Worm (Caenorhabditis elegans) whole organism, young adult: ENCODE measurements around the gene F47B8.13.
A peak's percentile ranks its signal among the peaks of the same experiment; 100 is the strongest.

Source experiments
- B0019.2 ChIP-seq: fragments of 200-800 bp; sonication (Bioruptor generic); conservative IDR thresholded peaks from 2 replicates; pipeline ENCODE4 v1.3.6; 2022; ENCODE audit warnings: missing genetic modification reagents, missing genetic modification characterization, missing compliant biosample characterization
- B0035.1 ChIP-seq: sonication (generic microtip); optimal IDR thresholded peaks from 2 replicates; lab custom pipeline; 2016; ENCODE audit warnings: missing genetic modification characterization, mild to moderate bottlenecking, missing compliant biosample characterization, missing genotype, missing genetic modification reagents
- B0261.1 ChIP-seq: sonication (generic microtip); optimal IDR thresholded peaks from 2 replicates; lab custom pipeline; 2016; ENCODE audit warnings: mild to moderate bottlenecking, missing genetic modification characterization, moderate library complexity, missing compliant biosample characterization
- C06A6.2 ChIP-seq: fragments of 200-800 bp; sonication (Bioruptor generic); conservative IDR thresholded peaks from 2 replicates; pipeline ENCODE4 v1.3.6; 2022; ENCODE audit warnings: missing genetic modification characterization, missing compliant biosample characterization
- F52B5.7 ChIP-seq: sonication (generic microtip); optimal IDR thresholded peaks from 2 replicates; lab custom pipeline; 2016; ENCODE audit warnings: mild to moderate bottlenecking, missing genetic modification characterization, missing compliant biosample characterization
- F55B11.4 ChIP-seq: sonication (generic microtip); optimal IDR thresholded peaks from 2 replicates; lab custom pipeline; 2016; ENCODE audit warnings: missing compliant biosample characterization, missing genetic modification characterization, borderline replicate concordance; ENCODE audit not compliant: insufficient read depth
- F57A8.1 ChIP-seq: fragments of 200-800 bp; sonication (Bioruptor generic); optimal IDR thresholded peaks from 2 replicates; lab custom pipeline; 2018; ENCODE audit warnings: mild to moderate bottlenecking, missing genetic modification characterization, moderate library complexity, missing compliant biosample characterization
- K11D2.4 ChIP-seq: fragments of 200-800 bp; sonication (Bioruptor generic); IDR thresholded peaks from 2 replicates; pipeline ENCODE4 v1.3.6; 2022; ENCODE audit warnings: missing genetic modification reagents, missing genetic modification characterization, missing compliant biosample characterization
- K12H6.12 ChIP-seq: fragments of 200-800 bp; sonication (Bioruptor generic); optimal IDR thresholded peaks from 2 replicates; lab custom pipeline; 2018; ENCODE audit warnings: mild to moderate bottlenecking, missing genetic modification characterization, missing compliant biosample characterization
- T26A5.8 ChIP-seq: sonication (generic microtip); optimal IDR thresholded peaks from 2 replicates; lab custom pipeline; 2016; ENCODE audit warnings: missing genetic modification characterization, missing compliant biosample characterization
- Y53F4B.3 ChIP-seq: fragments of 200-800 bp; sonication (Bioruptor generic); IDR thresholded peaks from 2 replicates; pipeline ENCODE4 v1.3.6; 2022; ENCODE audit warnings: missing genetic modification reagents, missing genetic modification characterization, missing compliant biosample characterization
- Y56A3A.18 ChIP-seq: fragments of 200-800 bp; sonication (Bioruptor generic); IDR thresholded peaks from 2 replicates; pipeline ENCODE4 v1.3.6; 2022; ENCODE audit warnings: missing genetic modification reagents, missing genetic modification characterization, missing compliant biosample characterization
- Y95B8A.8 ChIP-seq: fragments of 200-800 bp; sonication (Bioruptor generic); IDR thresholded peaks from 2 replicates; pipeline ENCODE4 v1.3.6; 2022; ENCODE audit warnings: missing genetic modification reagents, missing genetic modification characterization, missing compliant biosample characterization
- ZK185.1 ChIP-seq: sonication (generic microtip); optimal IDR thresholded peaks from 2 replicates; lab custom pipeline; 2016; ENCODE audit warnings: mild to moderate bottlenecking, missing genetic modification characterization, missing compliant biosample characterization; ENCODE audit not compliant: poor library complexity, severe bottlenecking
- ama-1 ChIP-seq, 3 experiments: fragments of 150-350 bp in 1 of 3; sonication (generic microtip) in 2 of 3; optimal IDR thresholded peaks; 2 replicates each; lab custom pipeline; 2014 to 2018; ENCODE audit warnings: missing biosample characterization in 2 of 3, missing genetic modification characterization in 2 of 3, missing genetic modification reagents in 2 of 3
- aptf-3 ChIP-seq: fragments of 200-800 bp; sonication (Bioruptor generic); IDR thresholded peaks from 2 replicates; pipeline ENCODE4 v1.3.6; 2022; ENCODE audit warnings: missing genetic modification characterization, missing compliant biosample characterization
- atf-7 ChIP-seq: sonication (generic microtip); optimal IDR thresholded peaks from 2 replicates; lab custom pipeline; 2017; ENCODE audit warnings: mild to moderate bottlenecking, missing genetic modification characterization, missing compliant biosample characterization
- athp-1 ChIP-seq: sonication (generic microtip); optimal IDR thresholded peaks from 2 replicates; lab custom pipeline; 2017; ENCODE audit warnings: mild to moderate bottlenecking, missing genetic modification characterization, missing compliant biosample characterization
- attf-5 ChIP-seq: fragments of 200-800 bp; sonication (Bioruptor generic); optimal IDR thresholded peaks from 2 replicates; lab custom pipeline; 2018; ENCODE audit warnings: mild to moderate bottlenecking, missing genetic modification characterization, missing compliant biosample characterization
- attf-6 ChIP-seq: fragments of 200-800 bp; sonication (Bioruptor generic); IDR thresholded peaks from 2 replicates; pipeline ENCODE4 v1.3.6; 2022; ENCODE audit warnings: missing genetic modification reagents, missing genetic modification characterization, missing compliant biosample characterization
- bed-1 ChIP-seq: fragments of 200-800 bp; sonication (Bioruptor generic); IDR thresholded peaks from 2 replicates; pipeline ENCODE4 v1.3.6; 2022; ENCODE audit warnings: missing genetic modification reagents, missing genetic modification characterization, missing compliant biosample characterization
- ccch-3 ChIP-seq: fragments of 200-800 bp; sonication (Bioruptor generic); optimal IDR thresholded peaks from 2 replicates; lab custom pipeline; 2018; ENCODE audit warnings: mild to moderate bottlenecking, missing genetic modification characterization, missing compliant biosample characterization
- ceh-100 ChIP-seq: fragments of 200-800 bp; sonication (Bioruptor generic); IDR thresholded peaks from 2 replicates; pipeline ENCODE4 v1.3.6; 2022; ENCODE audit warnings: missing genetic modification reagents, missing genetic modification characterization, missing compliant biosample characterization
- ceh-40 ChIP-seq: fragments of 200-800 bp; sonication (Bioruptor generic); IDR thresholded peaks from 2 replicates; pipeline ENCODE4 v1.3.6; 2022; ENCODE audit warnings: missing genetic modification characterization, missing compliant biosample characterization
- ceh-79 ChIP-seq: sonication (generic microtip); optimal IDR thresholded peaks from 2 replicates; lab custom pipeline; 2017; ENCODE audit warnings: mild to moderate bottlenecking, missing genetic modification characterization, missing compliant biosample characterization
- ceh-91 ChIP-seq: fragments of 200-800 bp; sonication (Bioruptor generic); IDR thresholded peaks from 2 replicates; pipeline ENCODE4 v1.3.6; 2022; ENCODE audit warnings: missing genetic modification reagents, missing genetic modification characterization, missing compliant biosample characterization
- chd-7 ChIP-seq: sonication (generic microtip); optimal IDR thresholded peaks from 2 replicates; lab custom pipeline; 2016; ENCODE audit warnings: mild to moderate bottlenecking, missing genetic modification characterization, moderate library complexity, missing compliant biosample characterization
- die-1 ChIP-seq: sonication (generic microtip); optimal IDR thresholded peaks from 2 replicates; lab custom pipeline; 2016; ENCODE audit warnings: missing genotype, mild to moderate bottlenecking, missing genetic modification characterization, missing compliant biosample characterization
- dpff-1 ChIP-seq: sonication (generic microtip); optimal IDR thresholded peaks from 2 replicates; lab custom pipeline; 2017; ENCODE audit warnings: mild to moderate bottlenecking, missing genetic modification characterization, missing compliant biosample characterization
- efl-1 ChIP-seq: fragments of 150-350 bp; optimal IDR thresholded peaks from 2 replicates; lab custom pipeline; 2014; ENCODE audit warnings: missing biosample characterization, missing genetic modification reagents, missing genetic modification characterization
- him-1 ChIP-seq: sonication (generic microtip); optimal IDR thresholded peaks from 2 replicates; lab custom pipeline; 2016; ENCODE audit warnings: missing genotype, missing genetic modification reagents, missing genetic modification characterization, missing compliant biosample characterization
- hsf-1 ChIP-seq: fragments of 200-800 bp; sonication (Bioruptor generic); IDR thresholded peaks from 2 replicates; pipeline ENCODE4 v1.3.6; 2022; ENCODE audit warnings: missing genetic modification reagents, missing genetic modification characterization, missing compliant biosample characterization
- lin-35 ChIP-seq, 3 experiments: fragments of 150-350 bp in 2 of 3; sonication (generic microtip) in 1 of 3; optimal IDR thresholded peaks; 2 replicates each; lab custom pipeline; 2014 to 2018; ENCODE audit warnings: missing biosample characterization in 3 of 3, missing genetic modification characterization in 3 of 3, missing genetic modification reagents in 3 of 3
- lin-54 ChIP-seq: fragments of 200-800 bp; sonication (Bioruptor generic); optimal IDR thresholded peaks from 2 replicates; lab custom pipeline; 2018; ENCODE audit warnings: mild to moderate bottlenecking, missing genetic modification characterization, missing compliant biosample characterization
- mel-28 ChIP-seq: sonication (generic microtip); optimal IDR thresholded peaks from 2 replicates; lab custom pipeline; 2016; ENCODE audit warnings: borderline replicate concordance, mild to moderate bottlenecking, missing genetic modification characterization, missing compliant biosample characterization
- mes-4 ChIP-seq: sonication (generic microtip); optimal IDR thresholded peaks from 2 replicates; lab custom pipeline; 2016; ENCODE audit warnings: missing genotype, missing genetic modification characterization, missing compliant biosample characterization
- nfya-1 ChIP-seq: sonication (generic microtip); optimal IDR thresholded peaks from 2 replicates; lab custom pipeline; 2017; ENCODE audit warnings: antibody characterized with exemption, missing compliant biosample characterization, missing genetic modification characterization, borderline replicate concordance; ENCODE audit not compliant: insufficient read depth
- nhr-90 ChIP-seq: sonication (generic microtip); optimal IDR thresholded peaks from 2 replicates; lab custom pipeline; 2016; ENCODE audit warnings: missing genotype, mild to moderate bottlenecking, missing genetic modification characterization, missing compliant biosample characterization
- rcor-1 ChIP-seq: fragments of 200-800 bp; sonication (Bioruptor generic); IDR thresholded peaks from 2 replicates; pipeline ENCODE4 v1.3.6; 2022; ENCODE audit warnings: missing genetic modification reagents, missing genetic modification characterization, missing compliant biosample characterization
- rec-8 ChIP-seq, 2 experiments: sonication (generic microtip); optimal IDR thresholded peaks; 2 replicates each; lab custom pipeline; 2016; ENCODE audit warnings: mild to moderate bottlenecking in 2 of 2, missing genetic modification characterization in 2 of 2, missing genetic modification reagents in 2 of 2, missing genotype in 2 of 2, missing biosample characterization in 1 of 2, missing compliant biosample characterization in 1 of 2, moderate library complexity in 1 of 2
- rpc-1 ChIP-seq, 2 experiments: fragments of 150-350 bp in 1 of 2; sonication (generic microtip) in 1 of 2; optimal IDR thresholded peaks; 2 replicates each; lab custom pipeline; 2014 to 2018; ENCODE audit warnings: missing biosample characterization in 1 of 2, missing genetic modification characterization in 1 of 2, missing genetic modification reagents in 1 of 2, missing genotype in 1 of 2
- tbp1 ChIP-seq: fragments of 200-800 bp; sonication (Bioruptor generic); optimal IDR thresholded peaks from 2 replicates; lab custom pipeline; 2018; ENCODE audit warnings: mild to moderate bottlenecking, missing genetic modification characterization, missing compliant biosample characterization
- zfh-2 ChIP-seq: fragments of 200-800 bp; sonication (Bioruptor generic); conservative IDR thresholded peaks from 2 replicates; pipeline ENCODE4 v1.3.6; 2022; ENCODE audit warnings: missing genetic modification reagents, missing genetic modification characterization, missing compliant biosample characterization
- zim-3 ChIP-seq: sonication (generic microtip); optimal IDR thresholded peaks from 2 replicates; lab custom pipeline; 2017; ENCODE audit warnings: mild to moderate bottlenecking, missing genetic modification characterization, moderate library complexity, missing compliant biosample characterization
- ztf-22 ChIP-seq: fragments of 200-800 bp; sonication (Bioruptor generic); optimal IDR thresholded peaks from 2 replicates; lab custom pipeline; 2018; ENCODE audit warnings: mild to moderate bottlenecking, missing genetic modification characterization, moderate library complexity, missing compliant biosample characterization
- ztf-26 ChIP-seq: sonication (generic microtip); optimal IDR thresholded peaks from 2 replicates; lab custom pipeline; 2017; ENCODE audit warnings: missing genetic modification characterization, missing compliant biosample characterization
- ztf-6 ChIP-seq: fragments of 200-800 bp; sonication (Bioruptor generic); IDR thresholded peaks from 2 replicates; pipeline ENCODE4 v1.3.6; 2022; ENCODE audit warnings: missing genetic modification reagents, missing genetic modification characterization, missing compliant biosample characterization

Gene F47B8.13

DNA sequence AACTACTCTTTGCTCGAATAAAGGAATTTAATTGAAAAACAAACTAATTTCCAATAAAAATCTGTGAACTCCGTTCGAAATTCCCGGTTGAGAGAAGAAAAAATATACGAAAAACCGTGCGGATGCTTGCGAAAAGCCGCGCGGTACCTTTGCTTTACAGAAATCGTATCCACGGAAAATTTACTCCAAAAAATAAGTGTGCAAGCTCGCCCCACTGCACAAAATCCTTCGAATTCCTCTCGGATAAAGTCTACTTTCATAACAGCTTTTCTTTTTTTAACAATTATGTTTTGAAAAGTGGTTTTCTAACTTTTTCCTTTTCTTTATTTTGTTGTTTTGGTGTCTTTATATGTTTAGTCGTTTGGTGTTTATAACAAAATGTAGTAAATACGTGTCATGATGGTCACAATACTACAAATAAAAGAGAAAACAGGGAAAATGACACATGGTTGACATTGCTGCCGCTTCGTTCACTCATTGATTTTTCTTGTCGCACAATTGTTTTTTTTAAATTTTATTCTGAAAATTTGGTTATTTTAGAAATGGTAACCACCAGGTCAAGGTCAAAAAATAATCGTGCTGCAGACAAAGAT lies 27.8 kb upstream of the F47B8.13 start, which contains the start of gene cept-2:
TSS of gene cept-2 (plus strand) at position 533 of the 593 bp plus-strand sequence.
- TF ChIP-seq athp-1 (tag; lab: Kevin White, UChicago) (peak; percentile 41), nfya-1 (tag; lab: Kevin White, UChicago) (no peak), ceh-91 (GFP tag; lab: Robert Waterston, UW) (0 out of 2 replicates have a peak, but pooled peaks have one; percentile 30), tbp1 (GFP tag; lab: Kevin White, UChicago) (peak; percentile 65), ZK185.1 (tag; lab: Kevin White, UChicago) (peak; percentile 95), dpff-1 (tag; lab: Kevin White, UChicago) (no peak), ztf-22 (GFP tag; lab: Kevin White, UChicago) (no peak), ceh-100 (GFP tag; lab: Robert Waterston, UW) (peak; percentile 98), B0019.2 (GFP tag; lab: Robert Waterston, UW) (no peak), T26A5.8 (tag; lab: Kevin White, UChicago) (no peak), zim-3 (tag; lab: Kevin White, UChicago) (no peak), attf-5 (GFP tag; lab: Kevin White, UChicago) (peak; percentile 87), aptf-3 (GFP tag; lab: Robert Waterston, UW) (no peak), zfh-2 (GFP tag; lab: Robert Waterston, UW) (no peak), ceh-40 (GFP tag; lab: Robert Waterston, UW) (no peak), mel-28 (no peak), K12H6.12 (tag; lab: Kevin White, UChicago) (peak; percentile 88), rcor-1 (GFP tag; lab: Robert Waterston, UW) (peak; percentile 69), attf-6 (GFP tag; lab: Robert Waterston, UW) (peak; percentile 67; the same call in 1 of the 2 replicates), chd-7 (no peak), bed-1 (GFP tag; lab: Robert Waterston, UW) (no peak), die-1 (tag; lab: Kevin White, UChicago) (no peak), Y53F4B.3 (no peak), atf-7 (tag; lab: Kevin White, UChicago) (no peak), F52B5.7 (tag; lab: Kevin White, UChicago) (no peak), B0261.1 (tag; lab: Kevin White, UChicago) (peak; percentile 22), Y95B8A.8 (GFP tag; lab: Robert Waterston, UW) (0 out of 2 replicates have a peak, but pooled peaks have one; percentile 31), F55B11.4 (tag; lab: Kevin White, UChicago) (no peak), rpc-1 (optimal IDR thresholded peaks at IDR 0.05; lab: Kevin White, UChicago) (peak; percentile 39), rpc-1 (tag; optimal IDR thresholded peaks at IDR 0.05; lab: Kevin White, UChicago) (peak; percentile 2), lin-54 (no peak), rec-8 (tag; optimal IDR thresholded peaks at IDR 0.05; lab: Kevin White, UChicago) (no peak), ccch-3 (no peak), Y56A3A.18 (GFP tag; lab: Robert Waterston, UW) (no peak), K11D2.4 (GFP tag; lab: Robert Waterston, UW) (peak; percentile 75; the same call in 1 of the 2 replicates), C06A6.2 (GFP tag; lab: Robert Waterston, UW) (peak; percentile 75), ama-1 (optimal IDR thresholded peaks at IDR 0.05; lab: Kevin White, UChicago) (no peak), ama-1 (GFP tag; optimal IDR thresholded peaks at IDR 0.05; lab: Kevin White, UChicago) (no peak), lin-35 (GFP tag; optimal IDR thresholded peaks at IDR 0.05; lab: Kevin White, UChicago) (peak in 2 of 3 experiments; percentile 58 to 92), ceh-79 (no peak), nhr-90 (tag; lab: Kevin White, UChicago) (no peak), ztf-6 (GFP tag; lab: Robert Waterston, UW) (no peak), F57A8.1 (GFP tag; lab: Kevin White, UChicago) (no peak), ztf-26 (tag; lab: Kevin White, UChicago) (no peak), hsf-1 (no peak), efl-1 (GFP tag; lab: Kevin White, UChicago) (peak; percentile 52), mes-4 (tag; lab: Kevin White, UChicago) (no peak), him-1 (tag; lab: Kevin White, UChicago) (peak; percentile 36), B0035.1 (tag; lab: Kevin White, UChicago) (no peak)
